Worm (Caenorhabditis elegans): Measurements from ENCODE around the gene heh-1.
A peak's percentile ranks its signal among the peaks of the same experiment; 100 is the strongest.

heh-1 gene

DNA sequence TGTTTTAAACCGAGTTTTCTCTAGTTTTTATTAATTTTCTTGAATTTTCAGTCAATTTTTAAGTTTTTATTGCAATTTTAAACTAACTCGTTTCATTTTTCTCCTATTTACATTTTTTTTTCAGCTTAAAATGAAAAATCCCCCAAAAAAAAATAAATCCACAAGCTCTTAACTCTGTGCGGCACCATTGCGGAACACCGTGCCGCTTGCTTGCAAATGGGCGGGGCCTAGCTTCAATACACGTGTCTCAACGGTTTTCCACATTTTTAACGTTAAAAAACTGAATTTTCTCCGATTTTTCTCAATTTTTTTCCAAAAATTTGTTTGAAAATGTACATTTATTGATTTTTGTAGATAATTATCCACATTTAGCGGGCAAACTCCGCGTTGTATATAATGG is 24.3 kb downstream of the heh-1 start, which contains the start of gene R148.3 (continued):
- peak; percentile 76 for TF ChIP-seq ref-2 (tag; optimal IDR thresholded peaks at IDR 0.05)
- peak; percentile 42 for TF ChIP-seq ets-4 (tag; optimal IDR thresholded peaks at IDR 0.05)
- TF ChIP-seq elt-4 (tag; optimal IDR thresholded peaks at IDR 0.05) = no peak
- TF ChIP-seq pag-3 (tag; optimal IDR thresholded peaks at IDR 0.05; ENCODE audit: borderline replicate concordance) = no peak
- no peak for TF ChIP-seq pqm-1 (tag; optimal IDR thresholded peaks at IDR 0.05)
- TF ChIP-seq pros-1 (tag; optimal IDR thresholded peaks at IDR 0.05) = no peak
- TF ChIP-seq tbx-7 (tag; optimal IDR thresholded peaks at IDR 0.05) = no peak
- peak; percentile 78 for TF ChIP-seq nhr-232 (tag; optimal IDR thresholded peaks at IDR 0.05)
- peak; percentile 72 for TF ChIP-seq zip-5 (tag; optimal IDR thresholded peaks at IDR 0.05)
- no peak for TF ChIP-seq unc-55 (GFP tag; optimal IDR thresholded peaks at IDR 0.05)
- TF ChIP-seq nfya-1 (tag; optimal IDR thresholded peaks at IDR 0.05) = peak; percentile 79
- no peak for TF ChIP-seq ceh-22 (tag; optimal IDR thresholded peaks at IDR 0.05)
- peak; percentile 55 for TF ChIP-seq sdc-2 (tag; optimal IDR thresholded peaks at IDR 0.05)
- TF ChIP-seq unc-86 (tag; optimal IDR thresholded peaks at IDR 0.05) = peak; percentile 87
- TF ChIP-seq che-1 (tag; optimal IDR thresholded peaks at IDR 0.05) = peak; percentile 74
- TF ChIP-seq fax-1 (tag; optimal IDR thresholded peaks at IDR 0.05) = peak; percentile 79
- peak; percentile 84 for TF ChIP-seq gmeb-2 (tag; optimal IDR thresholded peaks at IDR 0.05)
- peak; percentile 90 for TF ChIP-seq ztf-16 (tag; optimal IDR thresholded peaks at IDR 0.05)
- TF ChIP-seq fkh-10 (GFP tag; optimal IDR thresholded peaks at IDR 0.05) = no peak
- TF ChIP-seq ceh-34 (tag; optimal IDR thresholded peaks at IDR 0.05) = peak; percentile 74
- peak; percentile 6 for TF ChIP-seq ceh-30 (tag; optimal IDR thresholded peaks at IDR 0.05)
- TF ChIP-seq madf-2 (tag; optimal IDR thresholded peaks at IDR 0.05) = peak; percentile 64
- TF ChIP-seq ceh-9 (tag; optimal IDR thresholded peaks at IDR 0.05) = no peak
- peak; percentile 70 for TF ChIP-seq npax-4 (tag; optimal IDR thresholded peaks at IDR 0.05)
- TF ChIP-seq C08G9.2 (tag; optimal IDR thresholded peaks at IDR 0.05) = peak; percentile 64
- TF ChIP-seq ceh-45 (GFP tag; IDR thresholded peaks at IDR 0.05) = 0 out of 2 replicates have a peak, but pooled peaks have one; percentile 45
- TF ChIP-seq hlh-6 (tag; optimal IDR thresholded peaks at IDR 0.05) = peak; percentile 86
- peak; percentile 67 for TF ChIP-seq Y22D7AL.16 (tag; optimal IDR thresholded peaks at IDR 0.05)
- TF ChIP-seq pha-4 (tag; optimal IDR thresholded peaks at IDR 0.05) = no peak
- peak; percentile 42 for TF ChIP-seq ceh-24 (tag; optimal IDR thresholded peaks at IDR 0.05)
- peak; percentile 75 for TF ChIP-seq hlh-8 (tag; optimal IDR thresholded peaks at IDR 0.05)
- peak; percentile 58 for TF ChIP-seq hlh-15 (tag; optimal IDR thresholded peaks at IDR 0.05)
- TF ChIP-seq ceh-6 (GFP tag; optimal IDR thresholded peaks at IDR 0.05) = peak; percentile 37
- peak; percentile 85 for TF ChIP-seq ahr-1 (tag; optimal IDR thresholded peaks at IDR 0.05)
- TF ChIP-seq K02D7.2 (tag; optimal IDR thresholded peaks at IDR 0.05) = peak; percentile 76
- TF ChIP-seq lim-6 (tag; optimal IDR thresholded peaks at IDR 0.05) = peak; percentile 62
- peak; percentile 51; the same call in 1 of the 2 replicates for TF ChIP-seq unc-3 (GFP tag; conservative IDR thresholded peaks at IDR 0.05)
- peak; percentile 81 for TF ChIP-seq unc-3 (tag; optimal IDR thresholded peaks at IDR 0.05)
- no peak for TF ChIP-seq hlh-30 (tag; optimal IDR thresholded peaks at IDR 0.05; ENCODE audit: insufficient read depth)
- peak; percentile 71 for TF ChIP-seq rnt-1 (tag; optimal IDR thresholded peaks at IDR 0.05)
- peak; percentile 75 for TF ChIP-seq pat-9 (tag; optimal IDR thresholded peaks at IDR 0.05)
- TF ChIP-seq nhr-11 (tag; optimal IDR thresholded peaks at IDR 0.05) = no peak
- peak; percentile 64 for TF ChIP-seq C38D4.7 (GFP tag; optimal IDR thresholded peaks at IDR 0.05)
- TF ChIP-seq syd-9 (tag; optimal IDR thresholded peaks at IDR 0.05) = peak; percentile 66
- TF ChIP-seq dve-1 (tag; optimal IDR thresholded peaks at IDR 0.05) = peak; percentile 20
- peak; percentile 52 for TF ChIP-seq ceh-48 (tag; optimal IDR thresholded peaks at IDR 0.05)
- peak; percentile 81 for TF ChIP-seq odd-2 (tag; optimal IDR thresholded peaks at IDR 0.05)
- TF ChIP-seq F13H6.1 (tag; optimal IDR thresholded peaks at IDR 0.05) = peak; percentile 77
- TF ChIP-seq hlh-13 (GFP tag; optimal IDR thresholded peaks at IDR 0.05) = peak; percentile 15
- TF ChIP-seq lin-11 (tag; optimal IDR thresholded peaks at IDR 0.05) = peak; percentile 68
- peak; percentile 83 for TF ChIP-seq tbx-2 (tag; optimal IDR thresholded peaks at IDR 0.05)

Measured in whole organism, late embryonic.